Worm (Caenorhabditis elegans) whole organism, midembryonic: ENCODE data around the gene srg-57.
A peak's percentile ranks its signal among the peaks of the same experiment; 100 is the strongest.

Experiments used
- T22C8.4 ChIP-seq: fragments of 200-800 bp; sonication (Bioruptor generic); IDR thresholded peaks from 2 replicates; pipeline ENCODE4 v1.3.6; 2022; ENCODE audit warnings: missing genetic modification characterization, missing compliant biosample characterization
- cog-1 ChIP-seq: sonication (generic microtip); optimal IDR thresholded peaks from 2 replicates; lab custom pipeline; 2016; ENCODE audit warnings: missing genetic modification characterization, missing compliant biosample characterization
- flt-1 ChIP-seq: fragments of 200-800 bp; sonication (Bioruptor generic); IDR thresholded peaks from 2 replicates; pipeline ENCODE4 v1.3.6; 2022; ENCODE audit warnings: missing genetic modification characterization, missing compliant biosample characterization
- klf-2 ChIP-seq: fragments of 200-800 bp; sonication (Bioruptor generic); conservative IDR thresholded peaks from 2 replicates; pipeline ENCODE4 v1.3.6; 2022; ENCODE audit warnings: missing genetic modification reagents, missing genetic modification characterization, missing compliant biosample characterization
- med-1 ChIP-seq: sonication (generic microtip); optimal IDR thresholded peaks from 2 replicates; lab custom pipeline; 2017; ENCODE audit warnings: missing genetic modification characterization, mild to moderate bottlenecking, missing compliant biosample characterization, antibody characterized with exemption, missing genetic modification reagents; ENCODE audit not compliant: insufficient read depth
- ref-1 ChIP-seq: fragments of 200-800 bp; sonication (Bioruptor generic); conservative IDR thresholded peaks from 2 replicates; pipeline ENCODE4 v1.3.6; 2022; ENCODE audit warnings: missing genetic modification reagents, missing genetic modification characterization, missing compliant biosample characterization
- tab-1 ChIP-seq: fragments of 200-800 bp; sonication (Bioruptor generic); IDR thresholded peaks from 2 replicates; pipeline ENCODE4 v1.3.6; 2022; ENCODE audit warnings: missing genetic modification characterization, missing compliant biosample characterization
- ztf-23 ChIP-seq: fragments of 200-800 bp; sonication (Bioruptor generic); IDR thresholded peaks from 2 replicates; pipeline ENCODE4 v1.3.6; 2022; ENCODE audit warnings: missing genetic modification reagents, missing genetic modification characterization, missing compliant biosample characterization
- ztf-29 ChIP-seq: fragments of 200-800 bp; sonication (Bioruptor generic); IDR thresholded peaks from 2 replicates; pipeline ENCODE4 v1.3.6; 2022; ENCODE audit warnings: missing genetic modification reagents, missing genetic modification characterization, missing compliant biosample characterization

The srg-57 gene

ce11 chrV:2759456-2759855 is 25.2 kb upstream of the srg-57 start, which contains the start of gene srg-58:
srg-58 (minus strand) TSS chrV:2759556.
- TF ChIP-seq cog-1 (tag; lab: Kevin White, UChicago) (no peak), ztf-23 (GFP tag; lab: Robert Waterston, UW) (no peak), T22C8.4 (GFP tag; lab: Robert Waterston, UW) (no peak), flt-1 (GFP tag; lab: Robert Waterston, UW) (no peak), med-1 (no peak), tab-1 (GFP tag; lab: Robert Waterston, UW) (no peak), ztf-29 (GFP tag; lab: Robert Waterston, UW) (no peak), klf-2 (GFP tag; lab: Robert Waterston, UW) (no peak), ref-1 (GFP tag; lab: Robert Waterston, UW) (no peak)

DNA sequence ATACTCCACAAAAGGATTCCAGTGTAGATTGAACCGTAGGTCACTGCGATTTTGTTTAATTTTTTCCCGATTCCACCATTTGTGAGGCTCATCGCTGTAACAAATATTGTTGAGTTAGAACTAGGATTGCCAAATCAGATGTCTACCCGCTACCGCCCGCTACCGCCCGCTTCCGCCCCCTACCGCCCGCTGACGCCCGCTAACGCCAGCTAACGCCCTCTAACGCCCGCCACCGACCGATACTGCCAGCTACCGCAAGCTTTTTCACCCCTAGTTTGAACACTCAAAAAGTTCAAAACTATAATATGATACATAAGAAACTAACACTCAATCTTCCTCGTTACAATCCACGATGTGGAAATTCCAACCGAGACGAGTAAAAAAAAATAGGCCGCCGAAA is 24.2 kb upstream of the srg-57 start:
- TF ChIP-seq klf-2 (GFP tag; lab: Robert Waterston, UW) = 0 out of 2 replicates have a peak, but pooled peaks have one; percentile 11
- 0 out of 2 replicates have a peak, but pooled peaks have one; percentile 39 for TF ChIP-seq tab-1 (GFP tag; lab: Robert Waterston, UW)
- TF ChIP-seq ref-1 (GFP tag; lab: Robert Waterston, UW) = no peak

ce11 chrV:2757226-2757893 is 23.1 kb upstream of the srg-57 start, which contains the start of gene srx-28:
srx-28 (minus strand) TSS chrV:2757276.
- no peak for TF ChIP-seq tab-1 (GFP tag; lab: Robert Waterston, UW)
- TF ChIP-seq ref-1 (GFP tag; lab: Robert Waterston, UW) = no peak
- TF ChIP-seq cog-1 (tag; lab: Kevin White, UChicago) = no peak
- TF ChIP-seq klf-2 (GFP tag; lab: Robert Waterston, UW) = no peak
- TF ChIP-seq T22C8.4 (GFP tag; lab: Robert Waterston, UW) = no peak
- TF ChIP-seq med-1 = no peak
- no peak for TF ChIP-seq flt-1 (GFP tag; lab: Robert Waterston, UW)
- TF ChIP-seq ztf-23 (GFP tag; lab: Robert Waterston, UW) = no peak

- TF ChIP-seq T22C8.4 (GFP tag; lab: Robert Waterston, UW) (no peak), ref-1 (GFP tag; lab: Robert Waterston, UW) (no peak), cog-1 (tag; lab: Kevin White, UChicago) (no peak), ztf-29 (GFP tag; lab: Robert Waterston, UW) (no peak), flt-1 (GFP tag; lab: Robert Waterston, UW) (no peak), med-1 (no peak)
Observed at ce11 chrV:2753007-2753406, 18.7 kb upstream of the srg-57 start, which contains the start of gene srx-26. srx-26 (minus strand) TSS chrV:2753107.

- TF ChIP-seq ztf-29 (GFP tag; lab: Robert Waterston, UW) (no peak), ref-1 (GFP tag; lab: Robert Waterston, UW) (no peak), flt-1 (GFP tag; lab: Robert Waterston, UW) (no peak), med-1 (no peak)
Observed at ce11 chrV:2750006-2750405, 15.7 kb upstream of the srg-57 start, which contains the start of gene srx-24. srx-24 (minus strand) TSS chrV:2750106.

DNA sequence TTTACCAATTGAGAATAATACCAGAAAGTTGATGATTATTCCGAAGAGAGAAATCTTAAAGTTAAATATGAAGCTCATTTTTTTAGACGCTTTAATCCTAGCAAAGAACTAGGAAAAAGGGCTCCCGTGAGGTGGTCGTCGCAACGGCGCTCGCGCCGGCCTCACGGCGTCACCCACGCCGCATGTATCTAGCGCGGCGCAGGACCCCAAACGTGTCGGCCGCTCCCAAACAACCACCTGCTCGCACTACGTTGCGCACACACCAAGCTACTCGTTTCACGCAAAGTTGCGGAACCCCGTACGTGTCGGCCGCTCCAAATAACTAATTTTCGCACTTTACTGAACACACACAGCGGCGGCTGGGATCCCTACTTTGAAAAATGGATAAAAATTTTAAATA is 12.1 kb upstream of the srg-57 start:
- TF ChIP-seq flt-1 (GFP tag; lab: Robert Waterston, UW) = no peak

DNA sequence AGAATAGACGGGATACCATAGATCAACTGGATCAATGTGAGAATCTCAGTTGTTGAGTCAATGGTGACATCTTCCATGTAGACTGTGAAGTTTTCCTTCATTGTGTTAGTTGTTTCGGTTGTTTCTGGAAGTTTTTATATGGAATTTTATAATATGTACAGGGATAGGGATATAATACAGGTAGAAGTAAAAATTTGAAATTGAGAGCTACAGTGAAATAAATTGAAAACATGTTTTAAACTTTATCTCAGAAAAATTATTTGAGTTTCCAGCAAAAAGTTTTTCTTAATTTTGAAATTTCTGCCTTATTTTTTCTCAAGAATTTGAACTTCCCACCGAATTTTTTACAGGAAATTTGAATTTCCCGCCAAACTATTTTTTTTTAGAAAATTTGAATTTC is 8.0 kb upstream of the srg-57 start, which contains the start of gene srg-62:
TSS of gene srg-62 (minus strand) at position 101 of the 400 bp plus-strand sequence.
- TF ChIP-seq T22C8.4 (GFP tag; lab: Robert Waterston, UW) (no peak), ztf-23 (GFP tag; lab: Robert Waterston, UW) (no peak), tab-1 (GFP tag; lab: Robert Waterston, UW) (no peak), cog-1 (tag; lab: Kevin White, UChicago) (no peak), ref-1 (GFP tag; lab: Robert Waterston, UW) (no peak), klf-2 (GFP tag; lab: Robert Waterston, UW) (no peak), ztf-29 (GFP tag; lab: Robert Waterston, UW) (no peak), flt-1 (GFP tag; lab: Robert Waterston, UW) (no peak)

DNA sequence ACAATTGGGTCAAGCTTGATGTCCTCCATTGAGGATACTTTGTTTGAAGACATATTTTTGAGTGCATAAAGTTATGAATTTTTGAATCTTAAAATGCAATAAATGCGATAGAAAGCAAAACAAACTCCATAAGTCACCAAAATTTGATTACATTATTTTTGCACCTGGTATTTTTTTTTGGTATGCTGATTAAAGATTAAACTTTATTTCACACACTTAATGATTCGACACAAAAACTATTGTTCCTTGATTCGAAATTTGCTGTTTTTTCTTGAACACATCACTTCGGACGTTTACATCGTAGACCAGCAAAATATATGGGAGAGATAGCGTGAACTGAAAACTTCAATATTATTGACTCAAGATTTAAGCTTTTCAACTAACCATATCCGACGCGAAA is 6.0 kb upstream of the srg-57 start, which contains the start of gene srg-61:
TSS of gene srg-61 (minus strand) at position 101 of the 400 bp plus-strand sequence.
- no peak for TF ChIP-seq klf-2 (GFP tag; lab: Robert Waterston, UW)
- no peak for TF ChIP-seq flt-1 (GFP tag; lab: Robert Waterston, UW)
- TF ChIP-seq cog-1 (tag; lab: Kevin White, UChicago) = no peak
- TF ChIP-seq ref-1 (GFP tag; lab: Robert Waterston, UW) = no peak
- TF ChIP-seq med-1 = no peak
- TF ChIP-seq ztf-29 (GFP tag; lab: Robert Waterston, UW) = no peak
- no peak for TF ChIP-seq ztf-23 (GFP tag; lab: Robert Waterston, UW)
- TF ChIP-seq tab-1 (GFP tag; lab: Robert Waterston, UW) = no peak
- no peak for TF ChIP-seq T22C8.4 (GFP tag; lab: Robert Waterston, UW)

DNA sequence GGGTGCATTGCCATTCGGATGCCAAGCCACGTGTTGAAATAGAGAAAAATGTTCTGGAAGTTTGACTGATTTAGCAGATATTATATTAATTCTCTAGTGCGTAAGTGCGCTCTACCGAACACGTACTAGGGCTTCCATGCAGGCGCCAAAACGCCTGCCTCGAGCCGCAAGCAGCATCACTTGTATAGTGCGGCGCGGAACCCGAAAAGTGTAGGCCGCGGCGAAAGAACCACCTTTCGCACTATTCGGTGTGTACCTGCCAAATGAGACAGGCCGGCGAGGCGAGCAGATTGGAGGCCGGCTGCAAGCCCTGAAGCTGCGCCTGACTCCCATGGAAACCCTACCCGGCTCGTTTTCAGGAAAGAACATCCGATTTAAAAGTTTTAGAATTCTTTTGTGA is 5.3 kb upstream of the srg-57 start:
- TF ChIP-seq med-1 = no peak
- 0 out of 2 replicates have a peak, but pooled peaks have one; percentile 14 for TF ChIP-seq flt-1 (GFP tag; lab: Robert Waterston, UW)

ce11 chrV:2738174-2738573 is 3.9 kb upstream of the srg-57 start, which contains the start of gene srg-56:
srg-56 (minus strand) TSS chrV:2738274.
- TF ChIP-seq tab-1 (GFP tag; lab: Robert Waterston, UW) (no peak), T22C8.4 (GFP tag; lab: Robert Waterston, UW) (no peak), klf-2 (GFP tag; lab: Robert Waterston, UW) (no peak), ztf-29 (GFP tag; lab: Robert Waterston, UW) (no peak), cog-1 (tag; lab: Kevin White, UChicago) (no peak), ref-1 (GFP tag; lab: Robert Waterston, UW) (no peak)
